Fruit fly (Drosophila melanogaster) ovary, adult (tissue): Measurements from ENCODE around the gene LUBEL.

ENCODE experiments used
- CG17801 ChIP-seq: fragments of 200-800 bp; optimal IDR thresholded peaks from 2 replicates; lab custom pipeline; 2019; ENCODE audit warnings: missing biosample characterization, mild to moderate bottlenecking, missing genetic modification characterization, moderate library complexity; ENCODE audit not compliant: partially characterized antibody

The LUBEL gene

dm6 chr2L:6791845-6792443 lies 19.4 kb upstream of the LUBEL start:
- TF ChIP-seq CG17801 (GFP tag; lab: Kevin White, UChicago): peak; percentile 12

dm6 chr2L:6789358-6789757 lies 16.8 kb upstream of the LUBEL start:
- no peak for TF ChIP-seq CG17801 (GFP tag; lab: Kevin White, UChicago)

dm6 chr2L:6787973-6788368 lies 15.4 kb upstream of the LUBEL start:
- TF ChIP-seq CG17801 (GFP tag; lab: Kevin White, UChicago): no peak

dm6 chr2L:6787029-6787972 lies 14.7 kb upstream of the LUBEL start:
- peak; percentile 79 for TF ChIP-seq CG17801 (GFP tag; lab: Kevin White, UChicago)

- no peak for TF ChIP-seq CG17801 (GFP tag; lab: Kevin White, UChicago)
These were observed 14.1 kb upstream of the LUBEL start, which contains the start of gene nrv1 for dm6 chr2L:6786674-6787028. TSS of gene nrv1 (minus strand) at chr2L:6786861.

- TF ChIP-seq CG17801 (GFP tag; lab: Kevin White, UChicago): no peak
These were observed 13.0 kb upstream of the LUBEL start for dm6 chr2L:6785583-6785982.

- no peak for TF ChIP-seq CG17801 (GFP tag; lab: Kevin White, UChicago)
These were observed 11.7 kb upstream of the LUBEL start for dm6 chr2L:6784235-6784634.

- TF ChIP-seq CG17801 (GFP tag; lab: Kevin White, UChicago): no peak
These were observed 10.8 kb upstream of the LUBEL start for dm6 chr2L:6783395-6783794.

- TF ChIP-seq CG17801 (GFP tag; lab: Kevin White, UChicago): no peak
These were observed 2.3 kb upstream of the LUBEL start for dm6 chr2L:6774853-6775252.

- TF ChIP-seq CG17801 (GFP tag; lab: Kevin White, UChicago): no peak
These were observed 1.1 kb upstream of the LUBEL start, which contains the start of gene CG17378 for dm6 chr2L:6773645-6774044. TSS of gene CG17378 (plus strand) at chr2L:6774041.

dm6 chr2L:6759528-6759927 lies 13.0 kb downstream of the LUBEL start, which contains the start of gene CG11322:
TSS of gene CG11322 (minus strand) at chr2L:6759628.
- no peak for TF ChIP-seq CG17801 (GFP tag; lab: Kevin White, UChicago)

- TF ChIP-seq CG17801 (GFP tag; lab: Kevin White, UChicago): no peak
These were observed 21.5 kb downstream of the LUBEL start for dm6 chr2L:6751037-6751436.

dm6 chr2L:6747814-6748213 lies 24.7 kb downstream of the LUBEL start, which contains the start of gene CG44271:
TSS of gene CG44271 (minus strand) at chr2L:6747914.
- no peak for TF ChIP-seq CG17801 (GFP tag; lab: Kevin White, UChicago)

dm6 chr2L:6745522-6745921 lies 27.0 kb downstream of the LUBEL start, which contains the start of gene CG31910:
TSS of gene CG31910 (minus strand) at chr2L:6745622.
- no peak for TF ChIP-seq CG17801 (GFP tag; lab: Kevin White, UChicago)

- no peak for TF ChIP-seq CG17801 (GFP tag; lab: Kevin White, UChicago)
These were observed 30.5 kb downstream of the LUBEL start, which contains the start of gene meng for dm6 chr2L:6741980-6742591. TSS of gene meng (plus strand) at chr2L:6742502.
